Worm (Caenorhabditis elegans) whole organism, L2 larva: ENCODE measurements around the gene atg-3.

Experiments used
- Y55F3AM.14 ChIP-seq: fragments of 200-800 bp; sonication (Bioruptor generic); optimal IDR thresholded peaks from 2 replicates; lab custom pipeline; 2018; ENCODE audit warnings: mild to moderate bottlenecking, missing genetic modification characterization, missing compliant biosample characterization
- ZK546.5 ChIP-seq: sonication (generic microtip); optimal IDR thresholded peaks from 2 replicates; lab custom pipeline; 2017; ENCODE audit warnings: missing biosample characterization, missing genetic modification characterization
- dmd-4 ChIP-seq: sonication (generic microtip); optimal IDR thresholded peaks from 2 replicates; lab custom pipeline; 2017; ENCODE audit warnings: missing biosample characterization, missing genetic modification characterization
- elt-3 ChIP-seq: sonication (generic microtip); optimal IDR thresholded peaks from 2 replicates; lab custom pipeline; 2017; ENCODE audit warnings: missing biosample characterization, missing genetic modification characterization
- lin-11 ChIP-seq: fragments of 150-350 bp; sonication (generic microtip); optimal IDR thresholded peaks from 2 replicates; lab custom pipeline; 2014; ENCODE audit warnings: missing biosample characterization, missing genetic modification characterization, inconsistent platforms, mixed read lengths
- lin-13 ChIP-seq: fragments of 150-350 bp; optimal IDR thresholded peaks from 2 replicates; lab custom pipeline; 2014; ENCODE audit warnings: missing biosample characterization, missing genetic modification reagents, missing genetic modification characterization
- lin-39 ChIP-seq: fragments of 150-350 bp; optimal IDR thresholded peaks from 2 replicates; lab custom pipeline; 2014; ENCODE audit warnings: missing biosample characterization, missing genetic modification reagents, missing genetic modification characterization
- mdl-1 ChIP-seq, 2 experiments: fragments of 150-350 bp in 1 of 2; sonication (generic microtip) in 1 of 2; optimal IDR thresholded peaks; 2 replicates each; lab custom pipeline; 2017; ENCODE audit warnings: missing biosample characterization in 2 of 2, missing genetic modification characterization in 2 of 2
- nhr-12 ChIP-seq: fragments of 150-350 bp; optimal IDR thresholded peaks from 2 replicates; lab custom pipeline; 2014; ENCODE audit warnings: missing biosample characterization, missing genetic modification characterization
- nhr-23 ChIP-seq: fragments of 150-350 bp; optimal IDR thresholded peaks from 2 replicates; lab custom pipeline; 2014; ENCODE audit warnings: missing biosample characterization, missing genetic modification reagents, missing genetic modification characterization
- nhr-237 ChIP-seq: fragments of 150-350 bp; optimal IDR thresholded peaks from 2 replicates; lab custom pipeline; 2014; ENCODE audit warnings: missing biosample characterization, missing genetic modification characterization
- nhr-77 ChIP-seq: fragments of 150-350 bp; optimal IDR thresholded peaks from 2 replicates; lab custom pipeline; 2014; ENCODE audit warnings: missing biosample characterization, missing genetic modification characterization
- unc-55 ChIP-seq: fragments of 150-350 bp; sonication (generic microtip); optimal IDR thresholded peaks from 3 replicates; lab custom pipeline; 2014; ENCODE audit warnings: missing biosample characterization, missing genetic modification reagents, missing genetic modification characterization
- unc-62 ChIP-seq: fragments of 150-350 bp; optimal IDR thresholded peaks from 2 replicates; lab custom pipeline; 2014; ENCODE audit warnings: missing biosample characterization, missing genetic modification reagents, missing genetic modification characterization

DNA sequence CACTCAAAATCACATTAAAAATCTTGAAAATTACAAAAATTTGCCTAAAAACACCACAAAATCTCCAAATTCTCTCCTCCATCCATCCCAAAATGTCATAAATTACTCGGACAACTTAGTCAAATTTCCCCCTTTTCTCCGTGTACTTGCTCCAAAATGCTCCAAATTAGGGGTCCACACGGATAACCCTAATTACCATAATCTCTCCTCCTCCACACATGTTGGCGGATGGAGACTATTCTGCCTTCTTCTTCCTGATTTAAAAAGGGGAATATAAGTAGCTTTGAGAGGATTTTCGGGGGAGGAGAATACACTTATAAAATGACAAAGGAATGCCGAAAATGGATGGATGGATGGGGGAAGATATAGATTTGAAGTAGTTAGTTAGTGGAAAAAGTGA, 48.5 kb upstream of the atg-3 start:
- TF ChIP-seq Y55F3AM.14 (GFP tag; lab: Kevin White, UChicago) (no peak), mdl-1 (tag; optimal IDR thresholded peaks at IDR 0.05; lab: Kevin White, UChicago) (no peak), lin-11 (no peak), dmd-4 (tag; lab: Kevin White, UChicago) (no peak), nhr-237 (tag; lab: Kevin White, UChicago) (no peak), nhr-23 (tag; lab: Kevin White, UChicago) (no peak), nhr-12 (tag; lab: Kevin White, UChicago) (no peak), lin-13 (GFP tag; lab: Kevin White, UChicago) (no peak), elt-3 (tag; lab: Kevin White, UChicago) (no peak), lin-39 (no peak), unc-55 (GFP tag; lab: Kevin White, UChicago) (no peak), nhr-77 (tag; lab: Kevin White, UChicago) (no peak), unc-62 (no peak), ZK546.5 (no peak)
